Fruit fly (Drosophila melanogaster) Kc167 (cell line): Measurements from ENCODE around the gene Msh6.

Experiments
- Sin3A ChIP-seq: fragments of >200 bp; optimal IDR thresholded peaks from 2 replicates; lab custom pipeline; 2018; ENCODE audit warnings: missing external identifiers
- h ChIP-seq: fragments of >200 bp; optimal IDR thresholded peaks from 3 replicates; lab custom pipeline; 2018; ENCODE audit warnings: missing external identifiers

DNA sequence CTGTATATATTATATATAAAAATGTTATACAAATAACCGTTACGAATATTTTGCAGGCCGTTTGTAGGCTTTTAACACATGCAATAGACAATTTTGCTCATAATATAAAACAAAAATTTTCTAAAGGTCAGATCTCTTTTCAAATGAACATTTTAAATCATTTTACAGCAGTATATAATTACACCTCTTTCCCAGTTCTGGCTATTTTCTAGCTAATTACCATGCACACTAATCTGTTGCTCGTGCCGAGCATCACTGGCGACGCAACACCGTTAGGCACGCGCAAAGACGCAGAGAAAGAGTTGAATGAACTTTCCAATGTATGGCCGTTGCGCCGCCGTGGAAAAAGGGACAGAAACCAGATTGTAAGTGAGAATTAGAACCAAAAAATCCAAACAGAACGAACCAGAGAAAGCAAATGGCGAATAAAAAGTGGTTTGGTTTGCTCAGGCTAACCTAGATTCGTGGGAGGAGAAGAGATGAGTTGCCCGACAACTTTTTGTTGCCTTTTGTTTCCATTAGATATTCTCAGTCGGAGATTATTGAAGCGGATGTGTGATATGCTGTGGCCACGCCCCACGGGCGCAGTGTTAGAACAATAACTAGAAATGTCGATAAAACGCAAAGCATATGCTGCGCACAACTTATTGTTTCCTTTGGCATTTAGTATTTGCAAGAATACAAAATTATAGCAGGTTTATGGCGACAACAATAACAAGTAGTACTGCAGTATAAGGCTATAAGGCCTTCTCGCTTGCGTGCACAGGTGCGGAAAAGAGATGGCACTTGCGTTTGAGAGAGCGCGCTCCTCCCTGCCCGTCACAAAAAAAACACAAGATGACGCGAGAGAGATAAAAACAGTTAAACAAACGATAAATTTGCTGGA, 17.0 kb downstream of the Msh6 start:
- TF ChIP-seq Sin3A (no peak), h (lab: Kevin White, UChicago) (no peak)
